Worm (Caenorhabditis elegans): Measurements from ENCODE around the gene B0034.4.
A peak's percentile ranks its signal among the peaks of the same experiment; 100 is the strongest.

DNA sequence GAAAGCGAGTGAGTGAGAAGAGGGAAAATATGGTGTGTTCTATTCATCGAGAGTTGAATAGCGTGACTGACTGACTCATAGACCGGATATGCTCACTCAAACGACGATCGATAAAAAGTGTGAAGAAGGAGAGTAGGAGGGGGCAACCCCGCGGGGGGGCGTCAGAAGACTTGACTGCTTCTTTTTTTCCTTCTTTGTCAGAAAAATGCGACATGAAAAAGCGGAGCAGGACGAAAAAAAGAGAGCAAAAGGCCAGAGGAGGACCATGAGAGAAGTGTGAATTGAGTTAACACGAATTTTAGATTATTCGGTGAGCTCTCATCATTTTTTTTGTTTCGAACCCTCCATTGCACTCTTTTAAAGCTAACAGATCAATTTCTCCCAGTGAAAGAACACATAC lies 7.0 kb downstream of the B0034.4 start:
- TF ChIP-seq nhr-90 (tag; optimal IDR thresholded peaks at IDR 0.05; ENCODE audit: poor library complexity) (no peak), ets-5 (GFP tag; IDR thresholded peaks at IDR 0.05) (no peak), fkh-4 (tag; optimal IDR thresholded peaks at IDR 0.05; ENCODE audit: borderline replicate concordance) (no peak), ztf-4 (tag; optimal IDR thresholded peaks at IDR 0.05) (no peak), unc-130 (tag; optimal IDR thresholded peaks at IDR 0.05) (no peak), nhr-71 (tag; optimal IDR thresholded peaks at IDR 0.05) (peak; percentile 8), nhr-12 (tag; optimal IDR thresholded peaks at IDR 0.05) (no peak), nhr-237 (tag; optimal IDR thresholded peaks at IDR 0.05) (no peak), zip-4 (GFP tag; optimal IDR thresholded peaks at IDR 0.05) (no peak), fkh-10 (GFP tag; optimal IDR thresholded peaks at IDR 0.05) (peak; percentile 69), elt-3 (tag; optimal IDR thresholded peaks at IDR 0.05) (no peak), sptf-1 (tag; optimal IDR thresholded peaks at IDR 0.05) (no peak)

Data from whole organism, L1 larva.